Worm (Caenorhabditis elegans) whole organism, L2 larva: Measurements from ENCODE around the gene mks-5.

Experiments
- C34F6.9 ChIP-seq: fragments of 150-350 bp; optimal IDR thresholded peaks from 2 replicates; lab custom pipeline; 2014; ENCODE audit warnings: missing biosample characterization, missing genetic modification characterization
- F13H6.1 ChIP-seq: sonication (generic microtip); optimal IDR thresholded peaks from 2 replicates; lab custom pipeline; 2016; ENCODE audit warnings: missing genetic modification characterization, missing compliant biosample characterization
- R02D3.7 ChIP-seq: fragments of 150-350 bp; optimal IDR thresholded peaks from 2 replicates; lab custom pipeline; 2014; ENCODE audit warnings: missing biosample characterization, missing genetic modification characterization
- Y55F3AM.14 ChIP-seq: fragments of 200-800 bp; sonication (Bioruptor generic); optimal IDR thresholded peaks from 2 replicates; lab custom pipeline; 2018; ENCODE audit warnings: mild to moderate bottlenecking, missing genetic modification characterization, missing compliant biosample characterization
- ZK546.5 ChIP-seq: sonication (generic microtip); optimal IDR thresholded peaks from 2 replicates; lab custom pipeline; 2017; ENCODE audit warnings: missing biosample characterization, missing genetic modification characterization
- alr-1 ChIP-seq: fragments of 150-350 bp; optimal IDR thresholded peaks from 2 replicates; lab custom pipeline; 2014; ENCODE audit warnings: missing biosample characterization, missing genetic modification characterization
- aly-2 ChIP-seq: fragments of 150-350 bp; optimal IDR thresholded peaks from 2 replicates; lab custom pipeline; 2014; ENCODE audit warnings: missing biosample characterization, missing genetic modification characterization
- ama-1 ChIP-seq: fragments of 150-350 bp; optimal IDR thresholded peaks from 2 replicates; lab custom pipeline; 2018; ENCODE audit warnings: inconsistent platforms
- ceh-82 ChIP-seq: fragments of 150-350 bp; optimal IDR thresholded peaks from 2 replicates; lab custom pipeline; 2014; ENCODE audit warnings: missing biosample characterization, missing genetic modification characterization
- crh-2 ChIP-seq: sonication (generic microtip); optimal IDR thresholded peaks from 2 replicates; lab custom pipeline; 2017; ENCODE audit warnings: missing biosample characterization, missing genetic modification characterization
- dmd-4 ChIP-seq: sonication (generic microtip); optimal IDR thresholded peaks from 2 replicates; lab custom pipeline; 2017; ENCODE audit warnings: missing biosample characterization, missing genetic modification characterization
- egl-27 ChIP-seq: sonication (generic microtip); optimal IDR thresholded peaks from 3 replicates; lab custom pipeline; 2017; ENCODE audit warnings: missing biosample characterization, missing genetic modification reagents, missing genetic modification characterization
- elt-1 ChIP-seq: fragments of 150-350 bp; optimal IDR thresholded peaks from 2 replicates; lab custom pipeline; 2014; ENCODE audit warnings: missing biosample characterization, missing genetic modification characterization
- fos-1 ChIP-seq: fragments of 150-350 bp; optimal IDR thresholded peaks from 2 replicates; lab custom pipeline; 2014; ENCODE audit warnings: missing biosample characterization, missing genetic modification characterization
- gmeb-1 ChIP-seq: fragments of 150-350 bp; optimal IDR thresholded peaks from 2 replicates; lab custom pipeline; 2014; ENCODE audit warnings: missing biosample characterization, missing genetic modification characterization
- lin-11 ChIP-seq: fragments of 150-350 bp; sonication (generic microtip); optimal IDR thresholded peaks from 2 replicates; lab custom pipeline; 2014; ENCODE audit warnings: missing biosample characterization, missing genetic modification characterization, inconsistent platforms, mixed read lengths
- mab-5 ChIP-seq: fragments of 150-350 bp; optimal IDR thresholded peaks from 2 replicates; lab custom pipeline; 2014; ENCODE audit warnings: missing biosample characterization, missing genetic modification characterization
- mdl-1 ChIP-seq, 2 experiments: fragments of 150-350 bp in 1 of 2; sonication (generic microtip) in 1 of 2; optimal IDR thresholded peaks; 2 replicates each; lab custom pipeline; 2017; ENCODE audit warnings: missing biosample characterization in 2 of 2, missing genetic modification characterization in 2 of 2
- nhr-11 ChIP-seq: fragments of 150-350 bp; optimal IDR thresholded peaks from 2 replicates; lab custom pipeline; 2014; ENCODE audit warnings: missing biosample characterization, missing genetic modification characterization
- nhr-12 ChIP-seq: fragments of 150-350 bp; optimal IDR thresholded peaks from 2 replicates; lab custom pipeline; 2014; ENCODE audit warnings: missing biosample characterization, missing genetic modification characterization
- nhr-129 ChIP-seq: fragments of 150-350 bp; optimal IDR thresholded peaks from 2 replicates; lab custom pipeline; 2014; ENCODE audit warnings: missing biosample characterization, missing genetic modification characterization
- nhr-23 ChIP-seq: fragments of 150-350 bp; optimal IDR thresholded peaks from 2 replicates; lab custom pipeline; 2014; ENCODE audit warnings: missing biosample characterization, missing genetic modification reagents, missing genetic modification characterization
- nhr-237 ChIP-seq: fragments of 150-350 bp; optimal IDR thresholded peaks from 2 replicates; lab custom pipeline; 2014; ENCODE audit warnings: missing biosample characterization, missing genetic modification characterization
- nhr-25 ChIP-seq: fragments of 150-350 bp; sonication (generic microtip); optimal IDR thresholded peaks from 3 replicates; lab custom pipeline; 2014; ENCODE audit warnings: missing biosample characterization, missing genetic modification characterization
- nhr-6 ChIP-seq: fragments of 150-350 bp; optimal IDR thresholded peaks from 2 replicates; lab custom pipeline; 2014; ENCODE audit warnings: missing biosample characterization, missing genetic modification characterization
- nhr-77 ChIP-seq: fragments of 150-350 bp; optimal IDR thresholded peaks from 2 replicates; lab custom pipeline; 2014; ENCODE audit warnings: missing biosample characterization, missing genetic modification characterization
- sem-4 ChIP-seq: fragments of 150-350 bp; optimal IDR thresholded peaks from 2 replicates; lab custom pipeline; 2014; ENCODE audit warnings: missing biosample characterization, missing genetic modification reagents, missing genetic modification characterization
- skn-1 ChIP-seq: sonication (generic microtip); optimal IDR thresholded peaks from 2 replicates; lab custom pipeline; 2017; ENCODE audit warnings: missing biosample characterization, missing genetic modification characterization
- sma-3 ChIP-seq: sonication (generic microtip); optimal IDR thresholded peaks from 2 replicates; lab custom pipeline; 2016; ENCODE audit warnings: missing genetic modification reagents, missing genetic modification characterization, missing compliant biosample characterization
- sma-9 ChIP-seq, 2 experiments: fragments of 150-350 bp in 1 of 2; sonication (generic microtip) in 1 of 2; optimal IDR thresholded peaks; 2 replicates each; lab custom pipeline; 2014 to 2016; ENCODE audit warnings: missing genetic modification characterization in 2 of 2, mild to moderate bottlenecking in 1 of 2, missing biosample characterization in 1 of 2, missing compliant biosample characterization in 1 of 2, missing genetic modification reagents in 1 of 2, moderate library complexity in 1 of 2
- snpc-4 ChIP-seq: fragments of 150-350 bp; optimal IDR thresholded peaks from 2 replicates; lab custom pipeline; 2014; ENCODE audit warnings: missing biosample characterization, missing genetic modification characterization
- unc-39 ChIP-seq: fragments of 150-350 bp; optimal IDR thresholded peaks from 2 replicates; lab custom pipeline; 2014; ENCODE audit warnings: missing biosample characterization, missing genetic modification characterization
- unc-55 ChIP-seq: fragments of 150-350 bp; sonication (generic microtip); optimal IDR thresholded peaks from 3 replicates; lab custom pipeline; 2014; ENCODE audit warnings: missing biosample characterization, missing genetic modification reagents, missing genetic modification characterization
- unc-62 ChIP-seq: fragments of 150-350 bp; optimal IDR thresholded peaks from 2 replicates; lab custom pipeline; 2014; ENCODE audit warnings: missing biosample characterization, missing genetic modification reagents, missing genetic modification characterization
- zag-1 ChIP-seq: fragments of 150-350 bp; optimal IDR thresholded peaks from 2 replicates; lab custom pipeline; 2014; ENCODE audit warnings: missing biosample characterization, missing genetic modification characterization
- ztf-1 ChIP-seq: fragments of 200-800 bp; sonication (Bioruptor generic); conservative IDR thresholded peaks from 2 replicates; pipeline ENCODE4 v1.3.6; 2022; ENCODE audit warnings: missing genetic modification characterization, missing compliant biosample characterization
- ztf-11 ChIP-seq: sonication (generic microtip); optimal IDR thresholded peaks from 2 replicates; lab custom pipeline; 2017; ENCODE audit warnings: missing biosample characterization, missing genetic modification characterization

The mks-5 gene

DNA sequence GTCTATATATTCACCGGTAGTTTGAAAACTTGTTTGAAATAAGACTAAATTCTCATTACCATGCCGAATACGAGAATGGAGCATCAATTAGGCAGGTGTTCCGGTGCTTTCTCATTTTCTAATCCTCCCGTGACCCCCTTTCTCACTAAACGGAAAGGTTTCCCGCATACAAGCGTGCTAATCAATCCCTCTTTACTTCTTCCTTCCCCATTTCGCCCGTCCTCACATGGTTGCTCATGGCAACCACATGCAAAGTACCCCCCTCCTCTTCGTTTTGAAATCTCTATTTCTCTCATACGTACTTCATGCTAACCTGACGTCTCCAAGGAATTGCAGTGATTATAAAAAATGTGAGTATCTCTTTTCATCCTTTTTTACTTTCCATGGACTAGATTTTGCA lies at the start of gene mks-5:
Gene mks-5, plus strand, starts transcription at position 301 of the 400 bp plus-strand sequence.
- no peak for TF ChIP-seq snpc-4
- no peak for TF ChIP-seq elt-1 (tag; lab: Kevin White, UChicago)
- no peak for TF ChIP-seq ZK546.5 (tag; lab: Kevin White, UChicago)
- TF ChIP-seq gmeb-1 = no peak
- TF ChIP-seq ama-1 = no peak
- TF ChIP-seq nhr-237 = no peak
- TF ChIP-seq unc-62 = no peak
- no peak for TF ChIP-seq nhr-12 (tag; lab: Kevin White, UChicago)
- TF ChIP-seq alr-1 (tag; lab: Kevin White, UChicago) = no peak
- no peak for TF ChIP-seq mdl-1 (tag; optimal IDR thresholded peaks at IDR 0.05; lab: Kevin White, UChicago)

DNA sequence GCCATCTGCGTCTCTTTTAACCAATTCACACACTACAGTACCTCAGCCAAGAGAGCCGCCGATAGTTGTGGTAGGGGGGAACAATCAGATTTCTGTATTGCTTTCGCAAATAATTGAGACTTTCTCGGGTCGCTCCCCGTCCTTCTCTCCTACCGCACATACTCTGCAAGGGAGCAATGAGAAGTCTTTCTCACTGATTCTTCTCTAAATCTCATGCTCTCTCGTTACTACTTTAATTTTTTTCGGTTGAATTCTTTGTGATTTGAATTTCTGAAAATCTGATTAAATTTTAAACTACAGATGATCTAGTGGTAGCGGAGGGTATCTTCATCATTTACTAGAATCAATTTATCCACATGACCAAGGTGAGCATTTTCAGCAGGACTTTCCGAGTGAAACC lies 44.7 kb upstream of the mks-5 start, which contains the start of gene ptb-1:
Gene ptb-1, plus strand, starts transcription at position 301 of the 400 bp plus-strand sequence.
- TF ChIP-seq zag-1 (tag; lab: Kevin White, UChicago) (no peak), aly-2 (tag; lab: Kevin White, UChicago) (no peak), Y55F3AM.14 (no peak), ztf-1 (GFP tag; lab: Robert Waterston, UW) (no peak), egl-27 (tag; lab: Kevin White, UChicago) (no peak), ztf-11 (tag; lab: Kevin White, UChicago) (no peak), F13H6.1 (tag; lab: Kevin White, UChicago) (no peak), snpc-4 (no peak), ZK546.5 (tag; lab: Kevin White, UChicago) (no peak), lin-11 (tag; lab: Kevin White, UChicago) (no peak), elt-1 (tag; lab: Kevin White, UChicago) (no peak), nhr-6 (no peak), nhr-12 (tag; lab: Kevin White, UChicago) (no peak), nhr-237 (no peak), sma-9 (GFP tag; optimal IDR thresholded peaks at IDR 0.05; lab: Kevin White, UChicago) (no peak), sma-9 (tag; optimal IDR thresholded peaks at IDR 0.05; lab: Kevin White, UChicago) (no peak), dmd-4 (tag; lab: Kevin White, UChicago) (no peak), mab-5 (tag; lab: Kevin White, UChicago) (no peak), nhr-23 (tag; lab: Kevin White, UChicago) (no peak), unc-55 (GFP tag; lab: Kevin White, UChicago) (no peak)
- TF ChIP-seq, all 48 proteins: peak for 0

DNA sequence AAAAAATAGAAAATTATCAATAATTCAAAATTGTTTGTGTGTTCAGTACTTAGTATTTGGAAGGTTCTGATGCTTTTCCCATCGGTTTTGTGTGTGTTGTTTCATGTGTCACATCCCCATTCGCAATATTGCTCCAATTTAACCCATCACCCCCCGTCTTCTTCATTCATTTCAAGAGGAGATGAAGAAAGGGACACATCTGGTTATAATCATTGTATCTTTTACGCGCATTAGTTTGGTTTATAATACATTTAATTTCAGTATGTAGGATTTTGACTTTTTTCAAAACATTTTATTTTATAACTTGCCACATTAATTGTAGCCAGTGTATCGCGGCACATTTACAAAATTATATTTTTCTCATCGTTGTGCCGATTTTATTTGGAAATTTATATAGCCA lies 39.9 kb upstream of the mks-5 start:
- no peak for TF ChIP-seq elt-1 (tag; lab: Kevin White, UChicago)
- TF ChIP-seq crh-2 (tag; lab: Kevin White, UChicago) = no peak
- no peak for TF ChIP-seq unc-62
- no peak for TF ChIP-seq ama-1
- no peak for TF ChIP-seq sma-9 (GFP tag; optimal IDR thresholded peaks at IDR 0.05; lab: Kevin White, UChicago)
- no peak for TF ChIP-seq sma-9 (tag; optimal IDR thresholded peaks at IDR 0.05; lab: Kevin White, UChicago)
- no peak for TF ChIP-seq zag-1 (tag; lab: Kevin White, UChicago)
- no peak for TF ChIP-seq ceh-82 (tag; lab: Kevin White, UChicago)
- TF ChIP-seq unc-55 (GFP tag; lab: Kevin White, UChicago) = no peak
- no peak for TF ChIP-seq nhr-25 (tag; lab: Kevin White, UChicago)
- TF ChIP-seq nhr-129 (tag; lab: Kevin White, UChicago) = no peak
- no peak for TF ChIP-seq unc-39 (tag; lab: Kevin White, UChicago)
- TF ChIP-seq nhr-237 = no peak
- no peak for TF ChIP-seq skn-1
- no peak for TF ChIP-seq egl-27 (tag; lab: Kevin White, UChicago)
- TF ChIP-seq C34F6.9 (tag; lab: Kevin White, UChicago) = no peak
- TF ChIP-seq, all 48 proteins: peak for 0

DNA sequence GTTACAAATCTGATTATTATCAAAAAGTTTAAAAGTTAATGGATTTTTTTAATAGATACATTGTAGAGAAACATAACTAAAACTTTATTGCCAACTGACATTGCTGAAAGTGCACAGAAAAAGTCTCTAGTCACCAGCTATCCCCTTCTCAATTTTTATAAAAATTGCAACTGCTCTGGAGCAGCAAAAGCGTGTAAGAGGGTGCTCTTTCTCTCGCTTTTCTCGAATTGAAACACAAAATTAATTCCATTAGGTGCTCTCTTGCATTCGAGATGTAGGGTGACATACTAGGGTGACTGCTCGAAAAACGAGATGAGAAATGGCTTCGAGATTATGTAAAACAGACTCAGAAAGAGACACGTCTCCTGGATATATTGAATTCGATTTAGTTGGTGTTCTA lies 39.4 kb upstream of the mks-5 start:
- no peak for TF ChIP-seq ceh-82 (tag; lab: Kevin White, UChicago)
- TF ChIP-seq gmeb-1 = no peak
- no peak for TF ChIP-seq nhr-77
- TF ChIP-seq, all 48 proteins: peak for 0

DNA sequence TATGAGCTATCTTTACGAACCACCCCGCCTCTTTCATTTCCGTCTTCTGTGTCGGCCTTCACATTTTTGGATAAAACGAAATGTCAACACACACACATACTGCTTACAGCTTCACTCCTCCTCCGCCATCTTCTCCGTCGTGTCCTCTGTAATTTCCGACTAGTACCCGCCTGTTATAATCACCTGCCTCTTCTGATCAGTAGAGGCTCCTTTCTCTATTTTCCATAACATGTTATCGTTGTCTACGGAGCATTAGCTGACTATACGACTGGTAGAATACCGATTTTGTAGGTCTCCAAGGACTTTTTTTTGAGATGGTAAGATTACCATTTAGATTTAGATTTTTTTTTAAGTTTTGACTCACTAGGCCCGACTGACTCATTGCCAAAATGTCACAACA lies 35.1 kb upstream of the mks-5 start:
- TF ChIP-seq egl-27 (tag; lab: Kevin White, UChicago) (no peak), fos-1 (tag; lab: Kevin White, UChicago) (no peak), sma-9 (GFP tag; optimal IDR thresholded peaks at IDR 0.05; lab: Kevin White, UChicago) (no peak), sma-9 (tag; optimal IDR thresholded peaks at IDR 0.05; lab: Kevin White, UChicago) (no peak), ceh-82 (tag; lab: Kevin White, UChicago) (no peak), sma-3 (GFP tag; lab: Kevin White, UChicago) (no peak), nhr-77 (no peak), nhr-129 (tag; lab: Kevin White, UChicago) (no peak), nhr-11 (no peak), zag-1 (tag; lab: Kevin White, UChicago) (no peak), gmeb-1 (no peak), R02D3.7 (tag; lab: Kevin White, UChicago) (no peak), aly-2 (tag; lab: Kevin White, UChicago) (no peak), Y55F3AM.14 (no peak), ztf-1 (GFP tag; lab: Robert Waterston, UW) (no peak), sem-4 (no peak), mdl-1 (tag; optimal IDR thresholded peaks at IDR 0.05; lab: Kevin White, UChicago) (no peak), dmd-4 (tag; lab: Kevin White, UChicago) (no peak)
